Worm (Caenorhabditis elegans): ENCODE results near the gene F26C11.3.

DNA sequence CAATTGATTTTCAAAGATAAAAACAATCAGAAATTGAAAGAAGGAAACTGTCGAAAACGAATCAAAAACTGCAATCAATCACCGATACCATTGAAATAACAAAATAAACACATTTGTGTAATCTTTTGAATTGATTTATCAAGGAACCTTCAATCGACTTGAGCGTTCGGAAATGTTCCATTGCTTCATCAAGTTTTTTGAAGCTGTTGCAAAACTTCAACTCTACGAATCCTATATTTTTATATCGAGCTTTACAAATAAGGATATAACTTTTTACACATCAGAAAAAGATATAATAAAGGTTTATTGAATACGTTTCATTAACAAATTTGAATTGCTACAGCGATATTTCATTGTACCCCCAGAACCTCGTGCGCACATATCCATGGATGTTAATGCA, 41.9 kb downstream of the F26C11.3 start, which contains the start of gene chil-8:
- TF ChIP-seq B0336.3 (GFP tag; IDR thresholded peaks at IDR 0.05) (no peak), mes-4 (tag; optimal IDR thresholded peaks at IDR 0.05) (no peak), lin-54 (GFP tag; optimal IDR thresholded peaks at IDR 0.05) (no peak), aptf-2 (GFP tag; conservative IDR thresholded peaks at IDR 0.05) (no peak), dpff-1 (tag; optimal IDR thresholded peaks at IDR 0.05) (no peak), ets-4 (GFP tag; optimal IDR thresholded peaks at IDR 0.05) (no peak), ama-1 (optimal IDR thresholded peaks at IDR 0.05) (no peak), ama-1 (GFP tag; optimal IDR thresholded peaks at IDR 0.05) (no peak), sdz-38 (tag; optimal IDR thresholded peaks at IDR 0.05) (no peak), snpc-4 (GFP tag; optimal IDR thresholded peaks at IDR 0.05) (no peak), snpc-4 (tag; optimal IDR thresholded peaks at IDR 0.05) (no peak)

Measured in whole organism, young adult.